Worm (Caenorhabditis elegans) whole organism, L4 larva: ENCODE results near the gene wht-3.

ENCODE experiments used
- D1046.2 ChIP-seq: fragments of 200-800 bp; sonication (Bioruptor generic); IDR thresholded peaks from 2 replicates; pipeline ENCODE4 v1.3.6; 2022; ENCODE audit warnings: missing genetic modification characterization, missing compliant biosample characterization
- F10B5.3 ChIP-seq: sonication (generic microtip); optimal IDR thresholded peaks from 2 replicates; lab custom pipeline; 2016; ENCODE audit warnings: mild to moderate bottlenecking, missing genetic modification characterization, missing compliant biosample characterization
- aha-1 ChIP-seq: fragments of 150-350 bp; peaks from one replicate; lab custom pipeline; 2014; ENCODE audit warnings: missing biosample characterization, missing genetic modification characterization
- dmd-6 ChIP-seq: fragments of 200-800 bp; sonication (Bioruptor generic); IDR thresholded peaks from 2 replicates; pipeline ENCODE4 v1.3.6; 2022; ENCODE audit warnings: missing genetic modification reagents, missing genetic modification characterization, missing compliant biosample characterization
- fos-1 ChIP-seq: fragments of 150-350 bp; optimal IDR thresholded peaks from 2 replicates; lab custom pipeline; 2014; ENCODE audit warnings: missing biosample characterization, missing genetic modification characterization
- hlh-11 ChIP-seq: fragments of 200-800 bp; sonication (Bioruptor generic); optimal IDR thresholded peaks from 2 replicates; lab custom pipeline; 2018; ENCODE audit warnings: mild to moderate bottlenecking, missing genetic modification characterization, missing compliant biosample characterization
- lin-13 ChIP-seq: fragments of 150-350 bp; optimal IDR thresholded peaks from 2 replicates; lab custom pipeline; 2014; ENCODE audit warnings: missing biosample characterization, missing genetic modification reagents, missing genetic modification characterization
- nhr-10 ChIP-seq: fragments of 150-350 bp; optimal IDR thresholded peaks from 2 replicates; lab custom pipeline; 2014; ENCODE audit warnings: missing biosample characterization, missing genetic modification characterization
- nhr-41 ChIP-seq: fragments of 200-800 bp; sonication (Bioruptor generic); IDR thresholded peaks from 2 replicates; pipeline ENCODE4 v1.3.6; 2022; ENCODE audit warnings: missing genetic modification reagents, missing genetic modification characterization, missing compliant biosample characterization
- nhr-77 ChIP-seq: fragments of 150-350 bp; optimal IDR thresholded peaks from 2 replicates; lab custom pipeline; 2014; ENCODE audit warnings: missing biosample characterization, missing genetic modification characterization
- skn-1 ChIP-seq: fragments of 150-350 bp; optimal IDR thresholded peaks from 2 replicates; lab custom pipeline; 2014; ENCODE audit warnings: missing biosample characterization, missing genetic modification characterization
- unc-130 ChIP-seq: sonication (generic microtip); optimal IDR thresholded peaks from 2 replicates; lab custom pipeline; 2016; ENCODE audit warnings: missing genetic modification reagents, missing genetic modification characterization, missing compliant biosample characterization
- unc-39 ChIP-seq: sonication (generic microtip); optimal IDR thresholded peaks from 2 replicates; lab custom pipeline; 2017; ENCODE audit warnings: missing biosample characterization, missing genetic modification characterization
- unc-62 ChIP-seq, 3 experiments: fragments of 150-350 bp in 1 of 3; sonication (generic microtip); optimal IDR thresholded peaks in 2 of 3; peaks in 1 of 3; 1 replicate in 1 of 3; 2 replicates in 2 of 3; lab custom pipeline; 2014 to 2017; ENCODE audit warnings: missing biosample characterization in 3 of 3, missing genetic modification characterization in 3 of 3, missing genetic modification reagents in 3 of 3, missing genotype in 1 of 3

DNA sequence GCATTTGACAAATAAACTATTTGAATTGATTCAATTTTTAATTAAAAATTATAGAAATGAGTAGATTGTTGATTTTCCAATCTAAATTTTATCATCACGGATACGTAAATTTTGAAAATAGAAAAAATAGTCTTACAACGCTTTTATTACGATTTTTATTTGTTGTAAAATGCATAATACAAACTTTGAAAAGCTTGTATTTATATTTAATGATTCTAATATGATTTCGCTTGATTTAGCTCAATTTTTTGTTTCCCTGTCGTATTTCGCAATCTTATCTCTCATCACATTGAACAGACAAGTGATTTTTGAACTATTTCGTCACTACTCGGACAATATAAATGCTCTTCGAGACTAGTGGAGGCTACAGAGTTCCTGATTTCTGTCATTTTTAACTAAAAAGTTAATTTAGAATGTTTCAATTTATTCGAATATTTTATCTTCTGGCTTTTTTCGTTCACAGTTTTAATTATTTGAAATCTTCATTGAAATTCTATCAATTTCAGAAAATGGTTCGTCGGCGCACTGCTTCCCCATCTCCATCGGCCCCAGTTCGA is at the start of gene wht-3, which contains the start of gene har-1:
- TF ChIP-seq unc-62 (GFP tag; optimal IDR thresholded peaks at IDR 0.05 in 1 of 2; lab: Kevin White, UChicago): no peak
- TF ChIP-seq unc-62 (tag; optimal IDR thresholded peaks at IDR 0.05; lab: Kevin White, UChicago): no peak
- TF ChIP-seq nhr-10: no peak
- TF ChIP-seq fos-1 (tag; lab: Kevin White, UChicago): no peak
- TF ChIP-seq dmd-6 (GFP tag; lab: Robert Waterston, UW): no peak
- TF ChIP-seq unc-130 (GFP tag; lab: Kevin White, UChicago): no peak
- no peak for TF ChIP-seq nhr-41
- TF ChIP-seq F10B5.3 (tag; lab: Kevin White, UChicago): no peak
- TF ChIP-seq aha-1: no peak
- no peak for TF ChIP-seq unc-39
- no peak for TF ChIP-seq nhr-77 (tag; lab: Kevin White, UChicago)
- no peak for TF ChIP-seq skn-1 (tag; lab: Kevin White, UChicago)
- TF ChIP-seq D1046.2: no peak
- TF ChIP-seq lin-13 (GFP tag; lab: Kevin White, UChicago): no peak
- TF ChIP-seq hlh-11 (tag; lab: Kevin White, UChicago): no peak
